Worm (Caenorhabditis elegans) whole organism, L3 larva: Measurements from ENCODE around the gene nhr-167.

Experiments
- ZK546.5 ChIP-seq: sonication (generic microtip); optimal IDR thresholded peaks from 2 replicates; lab custom pipeline; 2017; ENCODE audit warnings: missing biosample characterization, missing genetic modification characterization
- egl-27 ChIP-seq: sonication (generic microtip); optimal IDR thresholded peaks from 4 replicates; lab custom pipeline; 2017; ENCODE audit warnings: missing biosample characterization, missing genetic modification reagents, missing genetic modification characterization
- fkh-10 ChIP-seq: sonication (generic microtip); optimal IDR thresholded peaks from 2 replicates; lab custom pipeline; 2017; ENCODE audit warnings: missing biosample characterization, missing genetic modification reagents, missing genetic modification characterization
- nhr-76 ChIP-seq: fragments of 150-350 bp; sonication (generic microtip); optimal IDR thresholded peaks from 5 replicates; lab custom pipeline; 2014; ENCODE audit warnings: missing biosample characterization, missing genetic modification characterization
- skn-1 ChIP-seq: fragments of 150-350 bp; optimal IDR thresholded peaks from 2 replicates; lab custom pipeline; 2014; ENCODE audit warnings: missing biosample characterization, missing genetic modification characterization

ce11 chrX:11982065-11982464 lies at the start of gene nhr-167:
- TF ChIP-seq nhr-76 (tag; lab: Kevin White, UChicago) = no peak
- TF ChIP-seq skn-1 (tag; lab: Kevin White, UChicago) = no peak
- TF ChIP-seq fkh-10 (GFP tag; lab: Kevin White, UChicago) = no peak
- no peak for TF ChIP-seq egl-27 (tag; lab: Kevin White, UChicago)
- no peak for TF ChIP-seq ZK546.5 (tag; lab: Kevin White, UChicago)
